ENCODE assay signal across 5 worm cellular contexts in genomic region chrIV:15433805-15434204, ce11.
A peak's percentile ranks its signal among the peaks of the same experiment; 100 is the strongest.
TF ChIP-seq lines count a peak whose summit lies in the region.

No protein-coding gene starts in this region.

TF ChIP-seq in whole organism, L2 larva, 48 proteins besides CTCF, POLR2A, EP300 and RAD21:
- TF ChIP-seq nhr-25 (tag; optimal IDR thresholded peaks at IDR 0.05; lab: Kevin White, UChicago) (peak; percentile 52), nhr-10 (tag; optimal IDR thresholded peaks at IDR 0.05; lab: Kevin White, UChicago) (no peak)

TF ChIP-seq in whole organism, L3 larva, 47 proteins besides CTCF, POLR2A, EP300 and RAD21:
- no peak for TF ChIP-seq nhr-67 (tag; optimal IDR thresholded peaks at IDR 0.05; lab: Kevin White, UChicago)
- TF ChIP-seq pqm-1 (tag; optimal IDR thresholded peaks at IDR 0.05; lab: Kevin White, UChicago) = peak; percentile 6

TF ChIP-seq in whole organism, L4 larva, 104 proteins besides CTCF, POLR2A, EP300 and RAD21:
- TF ChIP-seq snpc-1.2 (GFP tag; IDR thresholded peaks at IDR 0.05; lab: Robert Waterston, UW) (peak; percentile 96), mep-1 (tag; optimal IDR thresholded peaks at IDR 0.05; lab: Kevin White, UChicago) (peak; percentile 46), fkh-10 (GFP tag; optimal IDR thresholded peaks at IDR 0.05; lab: Kevin White, UChicago) (no peak)

TF ChIP-seq in whole organism, mixed stage, embryonic, 35 proteins besides CTCF, POLR2A, EP300 and RAD21:
- TF ChIP-seq snpc-4 (tag; optimal IDR thresholded peaks at IDR 0.05; lab: Kevin White, UChicago) (no peak), ces-1 (GFP tag; optimal IDR thresholded peaks at IDR 0.05; lab: Kevin White, UChicago) (no peak), mab-5 (tag; optimal IDR thresholded peaks at IDR 0.05; lab: Kevin White, UChicago) (peak; percentile 38), bed-3 (GFP tag; optimal IDR thresholded peaks at IDR 0.05; lab: Kevin White, UChicago) (no peak), zip-8 (tag; optimal IDR thresholded peaks at IDR 0.05; lab: Kevin White, UChicago) (peak; percentile 42)

TF ChIP-seq in whole organism, young adult, 124 proteins besides CTCF, POLR2A, EP300 and RAD21:
- TF ChIP-seq Y53F4B.3 (GFP tag; IDR thresholded peaks at IDR 0.05; lab: Robert Waterston, UW) = no peak
- no peak for TF ChIP-seq ceh-27 (GFP tag; optimal IDR thresholded peaks at IDR 0.05; lab: Kevin White, UChicago)
- TF ChIP-seq F52B5.7 (tag; optimal IDR thresholded peaks at IDR 0.05; lab: Kevin White, UChicago) = no peak
- no peak for TF ChIP-seq dpff-1 (tag; optimal IDR thresholded peaks at IDR 0.05; lab: Kevin White, UChicago)
- peak; percentile 89 for TF ChIP-seq snpc-4 (GFP tag; optimal IDR thresholded peaks at IDR 0.05; lab: Kevin White, UChicago)
- TF ChIP-seq snpc-4 (tag; optimal IDR thresholded peaks at IDR 0.05; lab: Kevin White, UChicago) = peak in 3 of 4 experiments; percentile 93 to 97 (median 96)
- TF ChIP-seq madf-10 (tag; optimal IDR thresholded peaks at IDR 0.05; lab: Kevin White, UChicago) = no peak
- no peak for TF ChIP-seq B0336.3 (GFP tag; IDR thresholded peaks at IDR 0.05; lab: Robert Waterston, UW)
- peak; percentile 13 for TF ChIP-seq die-1 (tag; optimal IDR thresholded peaks at IDR 0.05; lab: Kevin White, UChicago)
- no peak for TF ChIP-seq mel-28 (tag; optimal IDR thresholded peaks at IDR 0.05; lab: Kevin White, UChicago; ENCODE audit: borderline replicate concordance)
- TF ChIP-seq him-1 (tag; optimal IDR thresholded peaks at IDR 0.05; lab: Kevin White, UChicago) = peak; percentile 43
- no peak for TF ChIP-seq mxl-1 (tag; optimal IDR thresholded peaks at IDR 0.05; lab: Kevin White, UChicago)
- peak; percentile 46 for TF ChIP-seq snpc-1.1 (tag; optimal IDR thresholded peaks at IDR 0.05; lab: Kevin White, UChicago; ENCODE audit: insufficient read depth)
- TF ChIP-seq snpc-1.3 (tag; optimal IDR thresholded peaks at IDR 0.05; lab: Kevin White, UChicago; ENCODE audit: insufficient read depth) = peak; percentile 75
- TF ChIP-seq tbp1 (GFP tag; optimal IDR thresholded peaks at IDR 0.05; lab: Kevin White, UChicago) = peak; percentile 89
- no peak for TF ChIP-seq sptf-2 (GFP tag; optimal IDR thresholded peaks at IDR 0.05; lab: Kevin White, UChicago)
- TF ChIP-seq F23B12.7 (tag; optimal IDR thresholded peaks at IDR 0.05; lab: Kevin White, UChicago; ENCODE audit: insufficient read depth) = peak; percentile 19
- peak; percentile 65 for TF ChIP-seq rpc-1 (optimal IDR thresholded peaks at IDR 0.05; lab: Kevin White, UChicago)
- peak; percentile 83 for TF ChIP-seq rpc-1 (tag; optimal IDR thresholded peaks at IDR 0.05; lab: Kevin White, UChicago)
- TF ChIP-seq bed-1 (GFP tag; IDR thresholded peaks at IDR 0.05; lab: Robert Waterston, UW) = no peak
- peak; percentile 68 for TF ChIP-seq B0261.1 (tag; optimal IDR thresholded peaks at IDR 0.05; lab: Kevin White, UChicago)
- peak; percentile 96 for TF ChIP-seq attf-6 (GFP tag; IDR thresholded peaks at IDR 0.05; lab: Robert Waterston, UW)
- TF ChIP-seq lsy-27 (tag; optimal IDR thresholded peaks at IDR 0.05; lab: Kevin White, UChicago; ENCODE audit: borderline replicate concordance, insufficient read depth) = no peak
- no peak for TF ChIP-seq cebp-1 (GFP tag; IDR thresholded peaks at IDR 0.05; lab: Robert Waterston, UW)
- no peak for TF ChIP-seq cebp-1 (tag; optimal IDR thresholded peaks at IDR 0.05; lab: Kevin White, UChicago)
